Worm (Caenorhabditis elegans) whole organism, L3 larva: Measurements from ENCODE around the gene F15B9.8.

Experiments used
- ama-1 ChIP-seq: fragments of 150-350 bp; optimal IDR thresholded peaks from 2 replicates; lab custom pipeline; 2018
- egl-27 ChIP-seq: sonication (generic microtip); optimal IDR thresholded peaks from 4 replicates; lab custom pipeline; 2017; ENCODE audit warnings: missing biosample characterization, missing genetic modification reagents, missing genetic modification characterization
- egl-5 ChIP-seq: fragments of 150-350 bp; optimal IDR thresholded peaks from 2 replicates; lab custom pipeline; 2017; ENCODE audit warnings: missing biosample characterization, missing genetic modification reagents, missing genetic modification characterization, inconsistent platforms
- elt-1 ChIP-seq: fragments of 150-350 bp; optimal IDR thresholded peaks from 2 replicates; lab custom pipeline; 2014; ENCODE audit warnings: missing biosample characterization, missing genetic modification characterization
- elt-3 ChIP-seq, 3 experiments: fragments of 150-350 bp in 1 of 3; sonication (generic microtip) in 2 of 3; optimal IDR thresholded peaks; 2 replicates in 2 of 3; 4 replicates in 1 of 3; lab custom pipeline; 2014 to 2017; ENCODE audit warnings: missing biosample characterization in 3 of 3, missing genetic modification characterization in 3 of 3
- fkh-2 ChIP-seq: fragments of 150-350 bp; optimal IDR thresholded peaks from 2 replicates; lab custom pipeline; 2014; ENCODE audit warnings: missing biosample characterization, missing genetic modification reagents, missing genetic modification characterization
- lin-15B ChIP-seq: fragments of 150-350 bp; optimal IDR thresholded peaks from 2 replicates; lab custom pipeline; 2014; ENCODE audit warnings: missing biosample characterization, missing genetic modification characterization
- nhr-28 ChIP-seq: fragments of 150-350 bp; optimal IDR thresholded peaks from 2 replicates; lab custom pipeline; 2014; ENCODE audit warnings: missing biosample characterization, missing genetic modification characterization
- sea-2 ChIP-seq: fragments of 150-350 bp; sonication (generic microtip); optimal IDR thresholded peaks from 4 replicates; lab custom pipeline; 2014; ENCODE audit warnings: missing biosample characterization, missing genetic modification reagents, missing genetic modification characterization
- skn-1 ChIP-seq: fragments of 150-350 bp; optimal IDR thresholded peaks from 2 replicates; lab custom pipeline; 2014; ENCODE audit warnings: missing biosample characterization, missing genetic modification characterization
- snpc-4 ChIP-seq: fragments of 150-350 bp; optimal IDR thresholded peaks from 2 replicates; lab custom pipeline; 2014; ENCODE audit warnings: missing biosample characterization, missing genetic modification characterization
- unc-62 ChIP-seq: fragments of 150-350 bp; sonication (generic microtip); optimal IDR thresholded peaks from 4 replicates; lab custom pipeline; 2014; ENCODE audit warnings: missing biosample characterization, missing genetic modification reagents, missing genetic modification characterization

DNA sequence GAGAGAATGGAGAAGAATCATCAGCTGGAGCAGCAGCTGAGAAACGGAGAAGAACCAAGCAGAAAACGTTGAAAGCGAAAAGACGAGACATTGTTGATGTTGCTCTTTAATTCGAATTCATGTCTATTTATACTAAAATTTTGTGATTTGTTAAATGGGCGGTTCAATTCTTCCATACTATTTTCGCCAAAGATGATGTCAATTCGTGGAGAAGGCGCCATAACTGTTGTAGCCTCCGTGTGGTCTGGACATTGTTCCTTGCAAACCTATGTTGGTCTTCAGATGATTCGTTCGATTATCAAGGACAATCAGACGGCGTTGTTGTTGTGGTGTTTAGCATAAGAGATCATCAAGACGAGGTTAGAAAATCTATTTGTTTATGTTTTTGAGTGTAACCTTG is 9.1 kb downstream of the F15B9.8 start, which contains the start of gene far-3:
- TF ChIP-seq elt-3 (tag; optimal IDR thresholded peaks at IDR 0.05; lab: Kevin White, UChicago) (no peak), ama-1 (no peak), nhr-28 (tag; lab: Kevin White, UChicago) (no peak), egl-27 (tag; lab: Kevin White, UChicago) (no peak), sea-2 (GFP tag; lab: Kevin White, UChicago) (no peak), lin-15B (tag; lab: Kevin White, UChicago) (no peak), unc-62 (GFP tag; lab: Kevin White, UChicago) (no peak), snpc-4 (tag; lab: Kevin White, UChicago) (no peak), egl-5 (tag; lab: Kevin White, UChicago) (no peak), elt-1 (tag; lab: Kevin White, UChicago) (no peak), fkh-2 (tag; lab: Kevin White, UChicago) (no peak), skn-1 (tag; lab: Kevin White, UChicago) (no peak)
